Worm (Caenorhabditis elegans) whole organism, mixed stage, embryonic: ENCODE results near the gene lov-1.

Experiments used
- M03D4.4 ChIP-seq: sonication (generic microtip); optimal IDR thresholded peaks from 2 replicates; lab custom pipeline; 2017; ENCODE audit warnings: mild to moderate bottlenecking, missing genetic modification characterization, missing compliant biosample characterization
- bed-3 ChIP-seq: fragments of 200-800 bp; sonication (Bioruptor generic); optimal IDR thresholded peaks from 3 replicates; lab custom pipeline; 2018; ENCODE audit warnings: mild to moderate bottlenecking, missing genetic modification characterization, moderate library complexity, missing compliant biosample characterization
- ceh-39 ChIP-seq: fragments of 150-350 bp; optimal IDR thresholded peaks from 2 replicates; lab custom pipeline; 2014; ENCODE audit warnings: missing biosample characterization, missing genetic modification characterization
- ceh-43 ChIP-seq: fragments of 200-800 bp; sonication (Bioruptor generic); optimal IDR thresholded peaks from 2 replicates; lab custom pipeline; 2018; ENCODE audit warnings: mild to moderate bottlenecking, missing genetic modification characterization, moderate library complexity, missing compliant biosample characterization
- ceh-83 ChIP-seq: fragments of 200-800 bp; sonication (Bioruptor generic); optimal IDR thresholded peaks from 2 replicates; lab custom pipeline; 2018; ENCODE audit warnings: mild to moderate bottlenecking, missing genetic modification characterization, missing compliant biosample characterization
- ces-1 ChIP-seq: fragments of 150-350 bp; optimal IDR thresholded peaks from 2 replicates; lab custom pipeline; 2014; ENCODE audit warnings: missing biosample characterization, missing genetic modification reagents, missing genetic modification characterization
- cnd-1 ChIP-seq: fragments of 200-800 bp; sonication (Bioruptor generic); optimal IDR thresholded peaks from 2 replicates; lab custom pipeline; 2018; ENCODE audit warnings: mild to moderate bottlenecking, missing genetic modification characterization, missing compliant biosample characterization
- drap-1 ChIP-seq: fragments of 200-800 bp; sonication (Bioruptor generic); optimal IDR thresholded peaks from 3 replicates; lab custom pipeline; 2018; ENCODE audit warnings: mild to moderate bottlenecking, missing genetic modification characterization, missing compliant biosample characterization
- elt-1 ChIP-seq: sonication (generic microtip); optimal IDR thresholded peaks from 2 replicates; lab custom pipeline; 2017; ENCODE audit warnings: missing genetic modification characterization, mild to moderate bottlenecking, missing compliant biosample characterization, antibody characterized with exemption, moderate library complexity, borderline replicate concordance; ENCODE audit not compliant: insufficient read depth
- flh-1 ChIP-seq: fragments of 200-800 bp; sonication (Bioruptor generic); optimal IDR thresholded peaks from 2 replicates; lab custom pipeline; 2018; ENCODE audit warnings: mild to moderate bottlenecking, missing genetic modification characterization, moderate library complexity, missing compliant biosample characterization
- ham-2 ChIP-seq: fragments of 200-800 bp; sonication (Bioruptor generic); optimal IDR thresholded peaks from 2 replicates; lab custom pipeline; 2018; ENCODE audit warnings: mild to moderate bottlenecking, missing genetic modification characterization, missing compliant biosample characterization
- hlh-1 ChIP-seq: fragments of 150-350 bp; optimal IDR thresholded peaks from 2 replicates; lab custom pipeline; 2014; ENCODE audit warnings: missing biosample characterization, missing genetic modification reagents, missing genetic modification characterization
- lin-13 ChIP-seq: fragments of 150-350 bp; optimal IDR thresholded peaks from 2 replicates; lab custom pipeline; 2014; ENCODE audit warnings: missing biosample characterization, missing genetic modification characterization
- lin-32 ChIP-seq: fragments of 200-800 bp; sonication (Bioruptor generic); optimal IDR thresholded peaks from 2 replicates; lab custom pipeline; 2018; ENCODE audit warnings: mild to moderate bottlenecking, missing genetic modification characterization, missing compliant biosample characterization
- lsy-2 ChIP-seq: fragments of 150-350 bp; optimal IDR thresholded peaks from 2 replicates; lab custom pipeline; 2014; ENCODE audit warnings: missing biosample characterization, missing genetic modification characterization
- mep-1 ChIP-seq: fragments of 150-350 bp; optimal IDR thresholded peaks from 2 replicates; lab custom pipeline; 2017; ENCODE audit warnings: missing biosample characterization, missing genetic modification reagents, missing genetic modification characterization, inconsistent platforms
- mls-2 ChIP-seq: sonication (generic microtip); optimal IDR thresholded peaks from 2 replicates; lab custom pipeline; 2016; ENCODE audit warnings: mild to moderate bottlenecking, missing genetic modification characterization, moderate library complexity, missing compliant biosample characterization
- nhr-12 ChIP-seq: fragments of 150-350 bp; optimal IDR thresholded peaks from 2 replicates; lab custom pipeline; 2014; ENCODE audit warnings: missing biosample characterization, missing genetic modification characterization
- nhr-2 ChIP-seq: fragments of 150-350 bp; optimal IDR thresholded peaks from 2 replicates; lab custom pipeline; 2014; ENCODE audit warnings: missing biosample characterization, missing genetic modification characterization
- nhr-237 ChIP-seq: fragments of 150-350 bp; optimal IDR thresholded peaks from 2 replicates; lab custom pipeline; 2014; ENCODE audit warnings: missing biosample characterization, missing genetic modification characterization
- nhr-28 ChIP-seq: fragments of 150-350 bp; optimal IDR thresholded peaks from 2 replicates; lab custom pipeline; 2014; ENCODE audit warnings: missing biosample characterization, missing genetic modification characterization
- nhr-76 ChIP-seq: sonication (generic microtip); optimal IDR thresholded peaks from 2 replicates; lab custom pipeline; 2017; ENCODE audit warnings: missing biosample characterization, missing genetic modification characterization
- pha-4 ChIP-seq: fragments of 150-350 bp; optimal IDR thresholded peaks from 2 replicates; lab custom pipeline; 2018; ENCODE audit warnings: missing biosample characterization, missing genetic modification reagents, missing genetic modification characterization
- sem-2 ChIP-seq: fragments of 200-800 bp; sonication (Bioruptor generic); optimal IDR thresholded peaks from 2 replicates; lab custom pipeline; 2018; ENCODE audit warnings: mild to moderate bottlenecking, missing genetic modification characterization, missing compliant biosample characterization
- snpc-4 ChIP-seq: fragments of 150-350 bp; optimal IDR thresholded peaks from 2 replicates; lab custom pipeline; 2014; ENCODE audit warnings: missing biosample characterization, missing genetic modification characterization
- tbx-8 ChIP-seq: fragments of 200-800 bp; sonication (Bioruptor generic); optimal IDR thresholded peaks from 2 replicates; lab custom pipeline; 2018; ENCODE audit warnings: mild to moderate bottlenecking, missing genetic modification characterization, moderate library complexity, missing compliant biosample characterization
- unc-120 ChIP-seq: sonication (generic microtip); optimal IDR thresholded peaks from 2 replicates; lab custom pipeline; 2017; ENCODE audit warnings: missing genetic modification characterization, missing compliant biosample characterization; ENCODE audit not compliant: poor library complexity, severe bottlenecking
- unc-39 ChIP-seq: fragments of 150-350 bp; optimal IDR thresholded peaks from 2 replicates; lab custom pipeline; 2014; ENCODE audit warnings: missing biosample characterization, missing genetic modification characterization
- zip-8 ChIP-seq: fragments of 150-350 bp; optimal IDR thresholded peaks from 2 replicates; lab custom pipeline; 2014; ENCODE audit warnings: missing biosample characterization, missing genetic modification characterization
- ztf-11 ChIP-seq: fragments of 150-350 bp; optimal IDR thresholded peaks from 2 replicates; lab custom pipeline; 2014; ENCODE audit warnings: missing biosample characterization, missing genetic modification characterization

The lov-1 gene

DNA sequence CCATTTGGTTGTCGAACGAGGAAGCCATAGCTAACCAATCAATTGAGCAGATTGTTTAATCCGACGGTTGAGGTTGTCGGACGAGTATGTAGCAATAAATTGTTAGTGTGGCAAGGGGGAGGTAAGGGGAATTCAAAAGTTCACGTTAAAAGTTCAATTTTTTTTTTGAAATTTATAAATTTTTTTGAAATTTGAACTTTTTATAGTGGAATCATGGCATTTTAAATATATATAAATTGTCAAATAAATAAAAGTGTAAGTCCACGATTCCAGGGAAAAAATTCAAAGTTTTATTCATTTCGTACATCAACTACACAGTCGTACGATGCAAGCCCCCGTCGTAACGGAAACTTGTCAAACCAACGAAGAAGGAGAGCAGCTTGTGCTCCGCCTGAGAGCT lies 13.2 kb downstream of the lov-1 start, which contains the start of the genes ZK945.7 and ZK945.8:
Gene ZK945.7, minus strand, starts transcription at position 101 of the 400 bp plus-strand sequence.
Gene ZK945.8, plus strand, starts transcription at position 275 of the 400 bp plus-strand sequence.
- TF ChIP-seq bed-3 (GFP tag; lab: Kevin White, UChicago): no peak
- TF ChIP-seq nhr-28 (tag; lab: Kevin White, UChicago): no peak
- TF ChIP-seq tbx-8 (GFP tag; lab: Kevin White, UChicago): no peak
- TF ChIP-seq unc-39 (tag; lab: Kevin White, UChicago): no peak
- TF ChIP-seq snpc-4 (tag; lab: Kevin White, UChicago): no peak
- TF ChIP-seq ztf-11 (tag; lab: Kevin White, UChicago): no peak
- TF ChIP-seq mep-1 (tag; lab: Kevin White, UChicago): no peak
- TF ChIP-seq elt-1 (tag; lab: Kevin White, UChicago): no peak
- no peak for TF ChIP-seq drap-1
- TF ChIP-seq lin-32: no peak
- no peak for TF ChIP-seq ces-1
- TF ChIP-seq cnd-1: no peak
- no peak for TF ChIP-seq ceh-39
- TF ChIP-seq nhr-237: no peak
- no peak for TF ChIP-seq nhr-12
- TF ChIP-seq, all 35 proteins: peak for 0

DNA sequence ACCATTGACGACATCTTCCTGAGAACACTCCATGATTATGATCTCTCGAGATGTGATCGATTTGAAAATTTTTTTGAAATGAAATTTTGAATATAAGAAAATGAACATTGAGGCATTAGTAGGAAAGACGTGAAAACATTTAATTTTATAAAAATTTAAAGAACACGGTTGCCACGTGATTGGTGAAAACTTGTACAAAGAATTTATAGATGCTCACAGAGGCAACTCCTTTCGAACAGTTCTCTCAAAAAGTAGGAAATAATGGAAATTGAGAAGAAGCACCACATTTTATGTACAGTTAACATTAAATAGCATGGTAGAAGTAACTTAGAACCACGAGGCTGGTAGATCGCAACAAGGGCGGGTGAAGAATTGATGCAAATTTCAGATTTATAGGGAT lies 14.8 kb downstream of the lov-1 start, which contains the start of gene ZK945.6:
Gene ZK945.6, minus strand, starts transcription at position 101 of the 400 bp plus-strand sequence.
- TF ChIP-seq ztf-11 (tag; lab: Kevin White, UChicago): no peak
- no peak for TF ChIP-seq unc-39 (tag; lab: Kevin White, UChicago)
- no peak for TF ChIP-seq nhr-237
- no peak for TF ChIP-seq lin-13 (tag; lab: Kevin White, UChicago)
- no peak for TF ChIP-seq nhr-76 (tag; lab: Kevin White, UChicago)
- TF ChIP-seq, all 35 proteins: peak for 0

DNA sequence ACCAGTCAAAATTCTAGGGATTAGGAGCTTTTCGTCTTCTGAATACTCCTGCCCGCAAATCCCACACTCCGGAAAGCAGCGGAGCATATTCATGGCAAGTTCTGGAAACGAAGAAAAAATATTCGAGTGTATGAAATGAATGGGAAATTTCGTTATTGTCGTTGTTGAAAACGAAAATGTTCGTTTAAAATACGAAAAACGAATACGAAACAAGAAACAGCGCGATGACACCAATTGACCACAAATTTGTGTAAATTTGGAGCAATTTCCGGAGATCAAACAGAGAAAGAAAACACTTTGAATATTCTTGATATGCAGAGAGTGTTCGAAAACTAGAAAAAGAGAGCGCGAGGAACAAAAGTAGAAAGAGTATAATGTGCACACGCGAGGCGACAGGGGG lies 16.0 kb downstream of the lov-1 start, which contains the start of gene ZK945.4:
Gene ZK945.4, minus strand, starts transcription at position 101 of the 400 bp plus-strand sequence.
- no peak for TF ChIP-seq lin-13 (tag; lab: Kevin White, UChicago)
- TF ChIP-seq lin-32: no peak
- TF ChIP-seq sem-2: no peak
- no peak for TF ChIP-seq pha-4 (tag; lab: Kevin White, UChicago)
- TF ChIP-seq nhr-2 (tag; lab: Kevin White, UChicago): no peak
- no peak for TF ChIP-seq tbx-8 (GFP tag; lab: Kevin White, UChicago)
- no peak for TF ChIP-seq ceh-43 (GFP tag; lab: Kevin White, UChicago)
- no peak for TF ChIP-seq M03D4.4
- no peak for TF ChIP-seq unc-120
- TF ChIP-seq ham-2 (GFP tag; lab: Kevin White, UChicago): no peak
- TF ChIP-seq drap-1: no peak
- no peak for TF ChIP-seq ceh-39
- no peak for TF ChIP-seq unc-39 (tag; lab: Kevin White, UChicago)
- no peak for TF ChIP-seq flh-1 (GFP tag; lab: Kevin White, UChicago)
- no peak for TF ChIP-seq ceh-83 (GFP tag; lab: Kevin White, UChicago)
- TF ChIP-seq snpc-4 (tag; lab: Kevin White, UChicago): no peak
- TF ChIP-seq nhr-12: no peak

DNA sequence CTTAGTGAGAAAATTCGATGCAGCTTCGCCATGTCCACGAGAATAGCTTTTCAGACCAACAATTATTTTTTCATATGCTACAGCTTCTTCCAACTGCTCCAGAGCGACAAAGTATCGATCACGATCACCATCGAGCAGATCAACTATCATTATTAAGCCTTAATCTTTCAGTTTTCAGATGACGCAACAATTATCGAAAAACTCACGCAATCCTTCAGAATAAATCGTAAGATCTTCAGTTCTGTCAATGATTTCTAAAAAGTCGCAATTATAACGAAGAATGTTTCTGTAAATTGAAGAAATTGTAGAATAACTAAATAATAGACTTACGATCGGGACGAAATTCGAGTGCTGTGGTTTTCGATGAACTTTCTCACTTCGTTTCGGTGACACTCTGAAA lies 18.4 kb downstream of the lov-1 start:
- TF ChIP-seq mls-2 (tag; lab: Kevin White, UChicago): no peak
- TF ChIP-seq zip-8 (tag; lab: Kevin White, UChicago): peak; percentile 97

DNA sequence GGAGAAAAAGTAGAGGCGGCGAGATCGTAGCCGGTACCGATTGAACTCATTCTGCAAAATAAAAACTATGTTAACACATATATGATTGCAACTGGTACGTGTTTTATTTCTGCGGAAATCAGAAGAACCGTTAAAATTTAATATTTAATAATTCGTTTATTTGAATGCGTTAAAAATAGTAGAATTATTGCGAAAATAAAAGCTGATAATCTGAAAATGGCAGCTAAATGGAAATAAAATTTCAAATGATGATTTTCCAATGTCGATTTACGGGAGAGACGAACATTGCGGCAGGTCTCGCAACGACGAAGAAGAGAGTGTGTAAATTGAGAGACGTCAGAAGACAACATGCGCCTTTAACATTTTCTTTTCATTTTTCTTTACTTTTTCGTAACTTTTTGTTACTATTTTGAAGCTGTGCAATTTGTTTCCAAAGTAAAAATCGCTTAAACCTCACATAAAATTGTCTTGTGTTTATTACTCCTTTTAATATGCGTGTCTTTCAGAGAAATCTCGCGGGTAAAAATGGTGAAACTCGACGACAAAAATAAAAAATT lies 21.7 kb downstream of the lov-1 start, which contains the start of the genes pas-7 and puf-12:
Gene pas-7, minus strand, starts transcription at position 51 of the 557 bp plus-strand sequence.
Gene puf-12, plus strand, starts transcription at position 507 of the 557 bp plus-strand sequence.
- TF ChIP-seq sem-2 (no peak), hlh-1 (tag; lab: Kevin White, UChicago) (peak; percentile 13), mep-1 (tag; lab: Kevin White, UChicago) (peak; percentile 43), lsy-2 (tag; lab: Kevin White, UChicago) (peak; percentile 37), ceh-83 (GFP tag; lab: Kevin White, UChicago) (no peak), tbx-8 (GFP tag; lab: Kevin White, UChicago) (no peak), pha-4 (tag; lab: Kevin White, UChicago) (peak; percentile 30)
